Fruit fly (Drosophila melanogaster): ENCODE measurements around the gene CG34129.

Gene CG34129

DNA sequence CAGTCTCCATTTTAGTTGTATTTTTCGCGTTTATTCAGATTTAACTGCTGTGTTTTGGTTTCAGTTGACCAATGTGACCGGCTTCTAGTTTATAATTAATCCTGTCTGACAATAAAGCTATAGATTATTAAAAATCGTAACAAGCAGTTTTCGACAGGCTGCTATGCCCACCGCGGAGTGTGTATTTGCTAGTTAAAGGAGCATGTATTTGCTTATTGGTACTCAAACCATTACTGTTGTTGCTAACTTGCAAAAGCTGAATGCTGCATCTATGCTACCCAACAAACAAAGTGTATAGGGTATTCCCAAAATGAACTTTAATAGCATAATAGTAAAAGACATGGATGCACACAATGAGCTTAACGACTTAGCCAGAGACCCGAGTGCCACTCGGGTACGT, 2.3 kb downstream of the CG34129 start, which contains the start of gene CG6073:
TSS of gene CG6073 (minus strand) at position 100 of the 400 bp plus-strand sequence.
- TF ChIP-seq CG15710 (tag; optimal IDR thresholded peaks at IDR 0.05) (no peak), CG4496 (GFP tag; IDR thresholded peaks at IDR 0.05) (peak; percentile 41; the same call in 1 of the 3 replicates), fd96Ca (GFP tag; IDR thresholded peaks at IDR 0.05) (0 out of 3 replicates have a peak, but pooled peaks have one; percentile 14)

DNA sequence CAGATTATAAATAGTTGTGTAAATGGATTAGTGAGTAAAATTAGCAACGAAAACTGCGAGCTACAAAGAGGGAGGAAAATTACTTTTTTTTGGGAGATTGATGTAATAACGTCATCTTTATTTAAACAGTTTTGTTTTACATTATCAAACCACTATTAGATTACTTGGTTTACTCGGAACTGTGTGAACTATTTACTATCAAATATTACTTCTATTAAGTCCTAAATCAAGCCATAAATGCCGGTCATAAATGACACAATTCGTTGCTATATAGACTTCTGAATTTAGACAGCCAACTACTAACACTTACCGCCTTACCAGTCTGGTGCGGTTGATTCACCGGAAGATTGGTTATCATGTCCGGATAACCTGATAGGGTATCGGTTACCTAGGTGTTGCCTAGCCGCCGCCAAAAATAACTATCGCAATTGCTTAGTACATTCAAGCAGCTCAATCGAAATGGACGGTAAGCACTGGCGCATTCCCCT, 5.8 kb downstream of the CG34129 start, which contains the start of gene CG31086:
TSS of gene CG31086 (plus strand) at position 51 of the 488 bp plus-strand sequence.
- no peak for TF ChIP-seq Pif1B (GFP tag; optimal IDR thresholded peaks at IDR 0.05)
- no peak for TF ChIP-seq CG12605 (GFP tag; IDR thresholded peaks at IDR 0.05)
- no peak for TF ChIP-seq Pif1A (GFP tag; optimal IDR thresholded peaks at IDR 0.05)
- no peak for TF ChIP-seq CG34367 (tag; optimal IDR thresholded peaks at IDR 0.05)
- TF ChIP-seq EcR (GFP tag; optimal IDR thresholded peaks at IDR 0.05) = no peak
- TF ChIP-seq D1 (tag; optimal IDR thresholded peaks at IDR 0.05) = no peak
- no peak for TF ChIP-seq CG9948 (tag; optimal IDR thresholded peaks at IDR 0.05)
- no peak for TF ChIP-seq CG8301 (tag; optimal IDR thresholded peaks at IDR 0.05)
- no peak for TF ChIP-seq CG15710 (tag; optimal IDR thresholded peaks at IDR 0.05)
- TF ChIP-seq gl (tag; optimal IDR thresholded peaks at IDR 0.05) = no peak
- TF ChIP-seq rn (GFP tag; IDR thresholded peaks at IDR 0.05) = no peak
- TF ChIP-seq CG14655 (GFP tag; optimal IDR thresholded peaks at IDR 0.05) = no peak
- TF ChIP-seq CG17806 (tag; optimal IDR thresholded peaks at IDR 0.05) = no peak
- no peak for TF ChIP-seq Snoo (tag; optimal IDR thresholded peaks at IDR 0.05)
- no peak for TF ChIP-seq Ets98B (GFP tag; IDR thresholded peaks at IDR 0.05)

DNA sequence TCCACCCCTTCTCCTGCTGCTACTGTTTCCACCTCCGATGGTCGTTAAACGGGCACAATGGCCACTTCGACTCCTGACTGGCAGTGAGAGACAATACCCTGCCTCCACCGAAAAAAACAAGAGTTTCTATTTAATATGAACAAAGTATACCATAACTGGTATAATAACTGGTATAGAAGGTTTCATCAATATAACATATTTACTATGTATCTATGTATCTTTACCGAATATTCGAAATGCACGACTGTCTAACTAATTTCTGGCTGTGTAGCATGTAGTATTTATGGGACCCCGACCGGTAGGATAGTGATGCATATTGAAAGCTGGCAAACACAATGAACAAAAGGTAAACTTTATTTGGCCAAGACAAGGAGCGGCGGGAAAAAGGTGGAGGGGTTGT, 9.0 kb downstream of the CG34129 start:
- TF ChIP-seq CG8301 (tag; optimal IDR thresholded peaks at IDR 0.05) (no peak), CG9948 (tag; optimal IDR thresholded peaks at IDR 0.05) (no peak), EcR (GFP tag; optimal IDR thresholded peaks at IDR 0.05) (no peak), CG10348 (GFP tag; IDR thresholded peaks at IDR 0.05) (no peak), CG12605 (GFP tag; IDR thresholded peaks at IDR 0.05) (no peak), Pif1A (GFP tag; optimal IDR thresholded peaks at IDR 0.05) (no peak), Pif1B (GFP tag; optimal IDR thresholded peaks at IDR 0.05) (no peak), Snoo (tag; optimal IDR thresholded peaks at IDR 0.05) (no peak), CG13204 (GFP tag; optimal IDR thresholded peaks at IDR 0.05) (no peak), fd96Ca (GFP tag; IDR thresholded peaks at IDR 0.05) (no peak), rn (GFP tag; IDR thresholded peaks at IDR 0.05) (no peak), CG34367 (tag; optimal IDR thresholded peaks at IDR 0.05) (no peak), CG17806 (tag; optimal IDR thresholded peaks at IDR 0.05) (no peak)

DNA sequence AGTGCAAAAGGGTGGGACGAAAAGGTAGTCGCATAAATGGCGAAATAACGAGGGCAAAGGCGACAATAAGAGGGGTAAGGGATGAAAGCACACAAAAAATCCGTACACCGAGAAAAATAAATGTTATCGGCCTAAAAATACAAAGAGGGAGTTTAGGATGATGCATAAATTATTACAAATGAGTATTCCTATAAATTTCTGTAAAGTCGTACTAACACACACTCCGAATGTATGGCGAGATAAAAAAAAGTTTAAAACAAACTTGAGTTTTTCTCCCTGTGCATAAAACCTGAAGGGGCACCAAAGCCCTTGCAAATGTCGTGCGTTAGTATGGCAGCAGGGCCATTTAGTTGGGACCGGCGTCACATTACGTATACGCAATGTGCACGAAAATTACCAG, 19.0 kb downstream of the CG34129 start:
- peak; percentile 34 for TF ChIP-seq CG8159 (tag; optimal IDR thresholded peaks at IDR 0.05)
- peak; percentile 30 for TF ChIP-seq CG14655 (GFP tag; optimal IDR thresholded peaks at IDR 0.05)
- TF ChIP-seq CG8301 (tag; optimal IDR thresholded peaks at IDR 0.05) = no peak

DNA sequence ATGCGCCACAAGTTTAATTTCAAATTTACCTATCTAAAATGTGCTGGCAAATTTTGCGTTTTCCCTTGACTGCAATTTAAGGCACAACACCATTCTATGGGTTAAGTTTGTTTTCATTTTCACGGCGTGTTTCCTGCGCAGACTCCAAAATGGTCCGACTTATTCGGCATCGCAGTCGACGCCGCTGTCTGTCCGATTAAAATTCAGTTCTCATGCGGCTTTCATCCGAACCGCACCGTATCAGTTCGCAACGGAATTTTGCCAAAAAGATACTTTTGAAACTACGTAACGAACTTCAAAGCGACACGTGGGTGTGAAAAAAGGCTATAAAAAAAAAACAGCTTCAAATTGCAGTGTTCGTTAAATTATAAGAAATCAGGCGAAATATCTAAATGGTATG, 20.4 kb downstream of the CG34129 start, which contains the start of gene CG31323:
TSS of gene CG31323 (plus strand) at position 204 of the 400 bp plus-strand sequence.
- no peak for TF ChIP-seq CG8159 (tag; optimal IDR thresholded peaks at IDR 0.05)
- no peak for TF ChIP-seq CG10348 (GFP tag; IDR thresholded peaks at IDR 0.05)
- TF ChIP-seq Pif1B (GFP tag; optimal IDR thresholded peaks at IDR 0.05) = no peak
- no peak for TF ChIP-seq fd96Ca (GFP tag; IDR thresholded peaks at IDR 0.05)
